1 fruit fly cellular context compared by ENCODE assay signal in genomic region chrX:12012149-12013097, dm6.
A peak's percentile ranks its signal among the peaks of the same experiment; 100 is the strongest.
TF ChIP-seq lines count a peak whose summit lies in the region.

Gene CG1492, minus strand, starts transcription at chrX:12012211.
Gene regucalcin, plus strand, starts transcription at chrX:12012377.

TF ChIP-seq in whole organism, embryonic, 481 proteins besides CTCF, POLR2A, EP300 and RAD21 (continued from another document and continues in another):
- TF ChIP-seq slou (GFP tag; optimal IDR thresholded peaks at IDR 0.05; lab: Kevin White, UChicago) (no peak), sim (GFP tag; IDR thresholded peaks at IDR 0.05; lab: Robert Waterston, UW) (no peak), YL-1 (GFP tag; optimal IDR thresholded peaks at IDR 0.05; lab: Kevin White, UChicago) (peak; percentile 22), luna (GFP tag; optimal IDR thresholded peaks at IDR 0.05; lab: Kevin White, UChicago) (no peak), dmrt11E (tag; optimal IDR thresholded peaks at IDR 0.05; lab: Kevin White, UChicago) (no peak), schlank (tag; optimal IDR thresholded peaks at IDR 0.05; lab: Kevin White, UChicago) (no peak), Neu2 (GFP tag; optimal IDR thresholded peaks at IDR 0.05; lab: Kevin White, UChicago; ENCODE audit: borderline replicate concordance) (no peak), HLH3B (GFP tag; IDR thresholded peaks at IDR 0.05; lab: Robert Waterston, UW) (no peak), CG14441 (GFP tag; IDR thresholded peaks at IDR 0.05; lab: Robert Waterston, UW) (no peak), nau (GFP tag; optimal IDR thresholded peaks at IDR 0.05; lab: Kevin White, UChicago) (no peak), ab (GFP tag; optimal IDR thresholded peaks at IDR 0.05; lab: Kevin White, UChicago) (no peak), H2.0 (GFP tag; IDR thresholded peaks at IDR 0.05; lab: Robert Waterston, UW) (no peak), fd102C (GFP tag; optimal IDR thresholded peaks at IDR 0.05; lab: Kevin White, UChicago) (no peak), pb (GFP tag; optimal IDR thresholded peaks at IDR 0.05; lab: Kevin White, UChicago) (no peak), CG17912 (GFP tag; optimal IDR thresholded peaks at IDR 0.05; lab: Kevin White, UChicago) (no peak), sd (tag; optimal IDR thresholded peaks at IDR 0.05; lab: Kevin White, UChicago) (no peak), CG4820 (GFP tag; optimal IDR thresholded peaks at IDR 0.05; lab: Kevin White, UChicago) (no peak), Hr78 (GFP tag; optimal IDR thresholded peaks at IDR 0.05; lab: Kevin White, UChicago) (peak in 1 of 2 experiments; percentile 97), trh (GFP tag; optimal IDR thresholded peaks at IDR 0.05; lab: Kevin White, UChicago) (no peak), Xbp1 (GFP tag; optimal IDR thresholded peaks at IDR 0.05; lab: Kevin White, UChicago) (no peak), row (GFP tag; IDR thresholded peaks at IDR 0.05; lab: Robert Waterston, UW) (peak; percentile 19; the same call in 1 of the 3 replicates), lmd (GFP tag; IDR thresholded peaks at IDR 0.05; lab: Robert Waterston, UW) (no peak), CG13894 (tag; optimal IDR thresholded peaks at IDR 0.05; lab: Kevin White, UChicago) (no peak), Mrtf (GFP tag; IDR thresholded peaks at IDR 0.05; lab: Robert Waterston, UW) (no peak), Jarid2 (GFP tag; optimal IDR thresholded peaks at IDR 0.05; lab: Kevin White, UChicago) (no peak), stwl (tag; optimal IDR thresholded peaks at IDR 0.05; lab: Kevin White, UChicago) (peak; percentile 56), hkb (optimal IDR thresholded peaks at IDR 0.05; lab: Kevin White, UChicago) (no peak), hkb (GFP tag; IDR thresholded peaks at IDR 0.05; lab: Robert Waterston, UW) (no peak), CG17802 (tag; optimal IDR thresholded peaks at IDR 0.05; lab: Kevin White, UChicago) (no peak), CG17361 (GFP tag; IDR thresholded peaks at IDR 0.05; lab: Robert Waterston, UW) (no peak), CG12219 (GFP tag; optimal IDR thresholded peaks at IDR 0.05; lab: Kevin White, UChicago) (no peak), CG4282 (GFP tag; optimal IDR thresholded peaks at IDR 0.05; lab: Kevin White, UChicago) (no peak), D19A (tag; optimal IDR thresholded peaks at IDR 0.05; lab: Kevin White, UChicago) (no peak), CG10267 (tag; optimal IDR thresholded peaks at IDR 0.05; lab: Kevin White, UChicago) (peak; percentile 57), CG7987 (GFP tag; optimal IDR thresholded peaks at IDR 0.05; lab: Kevin White, UChicago) (no peak), toy (GFP tag; IDR thresholded peaks at IDR 0.05; lab: Robert Waterston, UW) (no peak), tna (GFP tag; IDR thresholded peaks at IDR 0.05; lab: Robert Waterston, UW; ENCODE audit: partially characterized antibody) (0 out of 2 replicates have a peak, but pooled peaks have one; percentile 25), Gsc (GFP tag; IDR thresholded peaks at IDR 0.05; lab: Robert Waterston, UW) (no peak), zen2 (GFP tag; IDR thresholded peaks at IDR 0.05; lab: Robert Waterston, UW; ENCODE audit: partially characterized antibody) (no peak), CG18476 (GFP tag; optimal IDR thresholded peaks at IDR 0.05; lab: Kevin White, UChicago) (no peak), Side (GFP tag; optimal IDR thresholded peaks at IDR 0.05; lab: Kevin White, UChicago) (no peak), jumu (GFP tag; optimal IDR thresholded peaks at IDR 0.05; lab: Kevin White, UChicago) (no peak), CG2116 (GFP tag; optimal IDR thresholded peaks at IDR 0.05; lab: Kevin White, UChicago) (peak; percentile 88), gsb-n (tag; optimal IDR thresholded peaks at IDR 0.05; lab: Kevin White, UChicago) (no peak), CG17568 (GFP tag; optimal IDR thresholded peaks at IDR 0.05; lab: Kevin White, UChicago) (no peak), fd64A (GFP tag; optimal IDR thresholded peaks at IDR 0.05; lab: Kevin White, UChicago) (no peak), sens (GFP tag; lab: Kevin White, UChicago) (peak; percentile 7), CG12769 (tag; optimal IDR thresholded peaks at IDR 0.05; lab: Kevin White, UChicago) (no peak), onecut (GFP tag; IDR thresholded peaks at IDR 0.05; lab: Robert Waterston, UW) (no peak), tll (GFP tag; optimal IDR thresholded peaks at IDR 0.05; lab: Kevin White, UChicago) (peak in 1 of 2 experiments; percentile 37), shn (GFP tag; optimal IDR thresholded peaks at IDR 0.05; lab: Kevin White, UChicago) (no peak), Med (GFP tag; lab: Kevin White, UChicago) (peak; percentile 61), gro (GFP tag; optimal IDR thresholded peaks at IDR 0.05; lab: Kevin White, UChicago) (no peak), CG5953 (GFP tag; IDR thresholded peaks at IDR 0.05; lab: Robert Waterston, UW) (no peak), CG2202 (tag; optimal IDR thresholded peaks at IDR 0.05; lab: Kevin White, UChicago) (no peak), Stat92E (GFP tag; optimal IDR thresholded peaks at IDR 0.05; lab: Kevin White, UChicago) (peak in 1 of 3 experiments; percentile 2), CG8944 (GFP tag; optimal IDR thresholded peaks at IDR 0.05; lab: Kevin White, UChicago) (no peak), ttk (GFP tag; IDR thresholded peaks at IDR 0.05; lab: Robert Waterston, UW) (no peak), ato (GFP tag; IDR thresholded peaks at IDR 0.05; lab: Robert Waterston, UW; ENCODE audit: partially characterized antibody) (no peak), CG18764 (GFP tag; optimal IDR thresholded peaks at IDR 0.05; lab: Kevin White, UChicago) (no peak), Atf-2 (GFP tag; optimal IDR thresholded peaks at IDR 0.05; lab: Kevin White, UChicago) (no peak), prd (optimal IDR thresholded peaks at IDR 0.05; lab: Kevin White, UChicago) (no peak), prd (GFP tag; IDR thresholded peaks at IDR 0.05; lab: Robert Waterston, UW) (no peak), lov (optimal IDR thresholded peaks at IDR 0.05; lab: Kevin White, UChicago) (no peak), lov (GFP tag; IDR thresholded peaks at IDR 0.05; lab: Robert Waterston, UW) (no peak), CG1024 (GFP tag; IDR thresholded peaks at IDR 0.05; lab: Robert Waterston, UW) (no peak), HLH54F (GFP tag; optimal IDR thresholded peaks at IDR 0.05; lab: Kevin White, UChicago) (no peak), CG17359 (tag; optimal IDR thresholded peaks at IDR 0.05; lab: Kevin White, UChicago) (no peak), Dip2 (GFP tag; IDR thresholded peaks at IDR 0.05; lab: Robert Waterston, UW) (no peak), Chrac-16 (GFP tag; optimal IDR thresholded peaks at IDR 0.05; lab: Kevin White, UChicago) (no peak), CG3726 (GFP tag; IDR thresholded peaks at IDR 0.05; lab: Robert Waterston, UW) (no peak), mld (GFP tag; IDR thresholded peaks at IDR 0.05; lab: Robert Waterston, UW; ENCODE audit: partially characterized antibody) (no peak), bowl (GFP tag; IDR thresholded peaks at IDR 0.05; lab: Robert Waterston, UW) (no peak), CG33213 (GFP tag; optimal IDR thresholded peaks at IDR 0.05; lab: Kevin White, UChicago) (peak; percentile 13), CG8089 (GFP tag; optimal IDR thresholded peaks at IDR 0.05; lab: Kevin White, UChicago) (no peak), oc (tag; optimal IDR thresholded peaks at IDR 0.05; lab: Kevin White, UChicago) (no peak), CG17328 (GFP tag; IDR thresholded peaks at IDR 0.05; lab: Robert Waterston, UW) (no peak), jigr1 (GFP tag; IDR thresholded peaks at IDR 0.05; lab: Robert Waterston, UW) (no peak), CHES-1-like (GFP tag; optimal IDR thresholded peaks at IDR 0.05; lab: Kevin White, UChicago) (no peak), CG11247 (GFP tag; IDR thresholded peaks at IDR 0.05; lab: Robert Waterston, UW) (no peak), CG7745 (tag; optimal IDR thresholded peaks at IDR 0.05; lab: Kevin White, UChicago) (no peak), hth (optimal IDR thresholded peaks at IDR 0.05; lab: Kevin White, UChicago) (no peak), bigmax (GFP tag; optimal IDR thresholded peaks at IDR 0.05; lab: Kevin White, UChicago) (no peak), crc (GFP tag; optimal IDR thresholded peaks at IDR 0.05; lab: Kevin White, UChicago) (no peak), CG7928 (GFP tag; optimal IDR thresholded peaks at IDR 0.05; lab: Kevin White, UChicago) (no peak), sr (GFP tag; IDR thresholded peaks at IDR 0.05; lab: Robert Waterston, UW) (no peak), bcd (GFP tag; optimal IDR thresholded peaks at IDR 0.05; lab: Kevin White, UChicago) (no peak), Myb (GFP tag; optimal IDR thresholded peaks at IDR 0.05; lab: Kevin White, UChicago) (peak; percentile 89), CG15269 (tag; optimal IDR thresholded peaks at IDR 0.05; lab: Kevin White, UChicago) (no peak), mirr (GFP tag; optimal IDR thresholded peaks at IDR 0.05; lab: Kevin White, UChicago) (no peak), CG1603 (tag; optimal IDR thresholded peaks at IDR 0.05; lab: Kevin White, UChicago) (peak; percentile 61), CG31365 (tag; optimal IDR thresholded peaks at IDR 0.05; lab: Kevin White, UChicago) (no peak), CG3407 (GFP tag; optimal IDR thresholded peaks at IDR 0.05; lab: Kevin White, UChicago) (no peak), kay (GFP tag; optimal IDR thresholded peaks at IDR 0.05; lab: Kevin White, UChicago) (no peak), Scr (GFP tag; IDR thresholded peaks at IDR 0.05; lab: Robert Waterston, UW; ENCODE audit: partially characterized antibody) (peak; percentile 34; the same call in 1 of the 2 replicates), Asciz (GFP tag; optimal IDR thresholded peaks at IDR 0.05; lab: Kevin White, UChicago) (no peak), CG15479 (GFP tag; optimal IDR thresholded peaks at IDR 0.05; lab: Kevin White, UChicago) (peak; percentile 50), CG2678 (tag; optimal IDR thresholded peaks at IDR 0.05; lab: Kevin White, UChicago) (no peak), otp (GFP tag; IDR thresholded peaks at IDR 0.05; lab: Robert Waterston, UW) (no peak), ara (GFP tag; IDR thresholded peaks at IDR 0.05; lab: Robert Waterston, UW) (no peak), bsh (GFP tag; optimal IDR thresholded peaks at IDR 0.05; lab: Kevin White, UChicago) (no peak), CG3847 (GFP tag; IDR thresholded peaks at IDR 0.05; lab: Robert Waterston, UW) (peak; percentile 62), slp2 (GFP tag; optimal IDR thresholded peaks at IDR 0.05; lab: Kevin White, UChicago) (no peak), chinmo (GFP tag; IDR thresholded peaks at IDR 0.05; lab: Robert Waterston, UW; ENCODE audit: partially characterized antibody) (0 out of 4 replicates have a peak, but pooled peaks have one; percentile 42), mam (GFP tag; optimal IDR thresholded peaks at IDR 0.05; lab: Kevin White, UChicago) (no peak), CG9876 (GFP tag; optimal IDR thresholded peaks at IDR 0.05; lab: Kevin White, UChicago) (no peak), NC2β (GFP tag; optimal IDR thresholded peaks at IDR 0.05; lab: Kevin White, UChicago) (no peak), ap (GFP tag; IDR thresholded peaks at IDR 0.05; lab: Robert Waterston, UW) (no peak), pzg (GFP tag; optimal IDR thresholded peaks at IDR 0.05; lab: Kevin White, UChicago) (peak; percentile 85), pum (GFP tag; optimal IDR thresholded peaks at IDR 0.05; lab: Kevin White, UChicago) (no peak), Trl (optimal IDR thresholded peaks at IDR 0.05; lab: Kevin White, UChicago) (no peak), Trl (GFP tag; optimal IDR thresholded peaks at IDR 0.05; lab: Kevin White, UChicago) (no peak), CG6765 (GFP tag; optimal IDR thresholded peaks at IDR 0.05; lab: Kevin White, UChicago) (no peak), rib (GFP tag; IDR thresholded peaks at IDR 0.05; lab: Robert Waterston, UW) (no peak), CG17186 (GFP tag; optimal IDR thresholded peaks at IDR 0.05; lab: Kevin White, UChicago) (peak; percentile 69), Sin3A (optimal IDR thresholded peaks at IDR 0.05; lab: Kevin White, UChicago) (peak; percentile 44), CG13123 (GFP tag; optimal IDR thresholded peaks at IDR 0.05; lab: Kevin White, UChicago) (no peak), PHDP (tag; optimal IDR thresholded peaks at IDR 0.05; lab: Kevin White, UChicago) (no peak), fd96Cb (tag; optimal IDR thresholded peaks at IDR 0.05; lab: Kevin White, UChicago) (no peak), ewg (GFP tag; optimal IDR thresholded peaks at IDR 0.05; lab: Kevin White, UChicago) (no peak), ase (GFP tag; IDR thresholded peaks at IDR 0.05; lab: Robert Waterston, UW) (no peak), Spps (tag; optimal IDR thresholded peaks at IDR 0.05; lab: Kevin White, UChicago) (no peak), Fer1 (GFP tag; optimal IDR thresholded peaks at IDR 0.05; lab: Kevin White, UChicago) (no peak), chif (GFP tag; optimal IDR thresholded peaks at IDR 0.05; lab: Kevin White, UChicago) (no peak), dati (GFP tag; IDR thresholded peaks at IDR 0.05; lab: Robert Waterston, UW) (no peak), ac (GFP tag; optimal IDR thresholded peaks at IDR 0.05; lab: Kevin White, UChicago) (no peak), CG6654 (GFP tag; optimal IDR thresholded peaks at IDR 0.05; lab: Kevin White, UChicago) (no peak), MBD-R2 (GFP tag; IDR thresholded peaks at IDR 0.05; lab: Robert Waterston, UW) (peak; percentile 50; the same call in 1 of the 2 replicates), Bgb (GFP tag; IDR thresholded peaks at IDR 0.05; lab: Robert Waterston, UW; ENCODE audit: partially characterized antibody) (peak; percentile 41; the same call in 1 of the 2 replicates), pan (optimal IDR thresholded peaks at IDR 0.05; lab: Kevin White, UChicago) (no peak), pan (GFP tag; optimal IDR thresholded peaks at IDR 0.05 in 1 of 2, IDR thresholded peaks at IDR 0.05 in 1 of 2) (no peak), CG43689 (GFP tag; IDR thresholded peaks at IDR 0.05; lab: Robert Waterston, UW) (no peak), her (GFP tag; optimal IDR thresholded peaks at IDR 0.05; lab: Kevin White, UChicago) (no peak), run (tag; optimal IDR thresholded peaks at IDR 0.05; lab: Kevin White, UChicago) (no peak), CG16815 (GFP tag; optimal IDR thresholded peaks at IDR 0.05; lab: Kevin White, UChicago) (no peak), Ssrp (tag; optimal IDR thresholded peaks at IDR 0.05; lab: Kevin White, UChicago) (no peak), Sox100B (GFP tag; optimal IDR thresholded peaks at IDR 0.05; lab: Kevin White, UChicago) (no peak), Dek (tag; optimal IDR thresholded peaks at IDR 0.05; lab: Kevin White, UChicago) (no peak), CG5245 (GFP tag; optimal IDR thresholded peaks at IDR 0.05; lab: Kevin White, UChicago) (no peak)
